Fruit fly (Drosophila melanogaster) whole organism: Measurements from ENCODE around the gene FDY.

ENCODE experiments used
- CG8478 ChIP-seq: fragments of >200 bp; optimal IDR thresholded peaks from 2 replicates; lab custom pipeline; 2018; ENCODE audit warnings: inconsistent platforms
- Dll ChIP-seq: fragments of >200 bp; optimal IDR thresholded peaks from 2 replicates; lab custom pipeline; 2017
- EcR ChIP-seq, 2 experiments: fragments of >200 bp; optimal IDR thresholded peaks; 2 replicates each; lab custom pipeline; 2017; ENCODE audit warnings: missing biosample characterization in 2 of 2, missing genetic modification characterization in 2 of 2, missing genetic modification reagents in 2 of 2
- psq ChIP-seq: fragments of >200 bp; optimal IDR thresholded peaks from 2 replicates; lab custom pipeline; 2017

The FDY gene

DNA sequence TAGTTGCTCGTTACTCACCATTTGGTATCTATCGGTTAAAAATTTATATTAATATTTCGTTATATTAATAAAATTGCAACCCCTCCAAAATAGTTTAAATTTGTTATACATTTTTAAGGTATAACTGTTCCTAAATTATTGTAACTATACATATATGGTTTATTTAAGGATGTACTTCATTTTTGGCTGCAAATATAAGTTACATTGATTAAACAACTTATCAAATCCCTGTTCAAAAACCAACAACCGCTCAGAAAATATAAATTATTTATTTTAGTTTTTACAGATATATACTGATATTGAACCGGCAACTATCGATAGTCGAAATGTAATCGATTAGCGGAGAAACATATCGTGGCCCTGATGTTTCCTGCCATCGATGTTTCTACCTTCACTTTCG, at the start of gene FDY:
Gene FDY, plus strand, starts transcription at position 301 of the 400 bp plus-strand sequence.
- TF ChIP-seq CG8478 (no peak), Dll (lab: Kevin White, UChicago) (no peak), EcR (GFP tag; optimal IDR thresholded peaks at IDR 0.05; lab: Kevin White, UChicago) (no peak), psq (lab: Kevin White, UChicago) (no peak)
